Worm (Caenorhabditis elegans) whole organism, mixed stage, embryonic: ENCODE measurements around the gene pix-1.

Experiments used
- blmp-1 ChIP-seq: fragments of 150-350 bp; optimal IDR thresholded peaks from 2 replicates; lab custom pipeline; 2014; ENCODE audit warnings: missing biosample characterization, missing genetic modification characterization
- ces-1 ChIP-seq: fragments of 150-350 bp; optimal IDR thresholded peaks from 2 replicates; lab custom pipeline; 2014; ENCODE audit warnings: missing biosample characterization, missing genetic modification reagents, missing genetic modification characterization
- elt-3 ChIP-seq: fragments of 150-350 bp; optimal IDR thresholded peaks from 2 replicates; lab custom pipeline; 2014; ENCODE audit warnings: missing biosample characterization, missing genetic modification characterization
- lin-13 ChIP-seq: fragments of 150-350 bp; optimal IDR thresholded peaks from 2 replicates; lab custom pipeline; 2014; ENCODE audit warnings: missing biosample characterization, missing genetic modification characterization
- lin-32 ChIP-seq: fragments of 200-800 bp; sonication (Bioruptor generic); optimal IDR thresholded peaks from 2 replicates; lab custom pipeline; 2018; ENCODE audit warnings: mild to moderate bottlenecking, missing genetic modification characterization, missing compliant biosample characterization
- mep-1 ChIP-seq: fragments of 150-350 bp; optimal IDR thresholded peaks from 2 replicates; lab custom pipeline; 2017; ENCODE audit warnings: missing biosample characterization, missing genetic modification reagents, missing genetic modification characterization, inconsistent platforms
- nhr-12 ChIP-seq: fragments of 150-350 bp; optimal IDR thresholded peaks from 2 replicates; lab custom pipeline; 2014; ENCODE audit warnings: missing biosample characterization, missing genetic modification characterization
- nhr-76 ChIP-seq: sonication (generic microtip); optimal IDR thresholded peaks from 2 replicates; lab custom pipeline; 2017; ENCODE audit warnings: missing biosample characterization, missing genetic modification characterization
- pha-4 ChIP-seq: fragments of 150-350 bp; optimal IDR thresholded peaks from 2 replicates; lab custom pipeline; 2018; ENCODE audit warnings: missing biosample characterization, missing genetic modification reagents, missing genetic modification characterization
- sem-2 ChIP-seq: fragments of 200-800 bp; sonication (Bioruptor generic); optimal IDR thresholded peaks from 2 replicates; lab custom pipeline; 2018; ENCODE audit warnings: mild to moderate bottlenecking, missing genetic modification characterization, missing compliant biosample characterization
- snpc-4 ChIP-seq: fragments of 150-350 bp; optimal IDR thresholded peaks from 2 replicates; lab custom pipeline; 2014; ENCODE audit warnings: missing biosample characterization, missing genetic modification characterization
- sptf-1 ChIP-seq: sonication (generic microtip); optimal IDR thresholded peaks from 2 replicates; lab custom pipeline; 2017; ENCODE audit warnings: mild to moderate bottlenecking, missing genetic modification characterization, moderate library complexity, missing compliant biosample characterization
- unc-62 ChIP-seq: fragments of 150-350 bp; optimal IDR thresholded peaks from 2 replicates; lab custom pipeline; 2014; ENCODE audit warnings: missing biosample characterization, missing genetic modification reagents, missing genetic modification characterization
- ztf-11 ChIP-seq: fragments of 150-350 bp; optimal IDR thresholded peaks from 2 replicates; lab custom pipeline; 2014; ENCODE audit warnings: missing biosample characterization, missing genetic modification characterization

DNA sequence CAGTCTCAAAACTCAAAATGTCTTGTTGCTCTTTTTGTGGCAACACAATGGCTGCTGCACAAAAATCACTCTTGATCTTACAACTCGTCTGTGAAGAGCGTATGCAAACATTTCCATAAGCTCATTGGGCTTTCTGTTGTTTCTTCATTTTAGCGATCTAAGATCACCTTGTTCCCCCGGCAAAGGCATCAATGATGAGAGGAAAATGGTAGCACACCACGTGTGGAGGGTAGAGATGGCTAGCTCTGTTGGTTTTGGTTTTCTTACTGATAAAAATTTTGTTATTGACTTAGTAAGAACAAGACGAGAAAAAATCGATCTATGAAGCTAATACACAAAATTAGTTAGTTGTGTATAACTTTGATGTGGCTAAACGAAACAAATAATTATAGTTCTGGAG lies 20.9 kb downstream of the pix-1 start:
- no peak for TF ChIP-seq ztf-11 (tag; lab: Kevin White, UChicago)
- no peak for TF ChIP-seq unc-62
- TF ChIP-seq pha-4 (tag; lab: Kevin White, UChicago): no peak
- no peak for TF ChIP-seq snpc-4 (tag; lab: Kevin White, UChicago)
- no peak for TF ChIP-seq ces-1
- TF ChIP-seq lin-32: no peak
- no peak for TF ChIP-seq lin-13 (tag; lab: Kevin White, UChicago)
- TF ChIP-seq sem-2: no peak
- TF ChIP-seq elt-3 (tag; lab: Kevin White, UChicago): no peak
- TF ChIP-seq mep-1: no peak
- no peak for TF ChIP-seq sptf-1 (tag; lab: Kevin White, UChicago)
- no peak for TF ChIP-seq nhr-12
- no peak for TF ChIP-seq nhr-76 (tag; lab: Kevin White, UChicago)
- no peak for TF ChIP-seq blmp-1 (tag; lab: Kevin White, UChicago)
